Worm (Caenorhabditis elegans) whole organism, midembryonic: ENCODE data around the gene mbr-1.

Experiments used
- T22C8.4 ChIP-seq: fragments of 200-800 bp; sonication (Bioruptor generic); IDR thresholded peaks from 2 replicates; pipeline ENCODE4 v1.3.6; 2022; ENCODE audit warnings: missing genetic modification characterization, missing compliant biosample characterization
- cog-1 ChIP-seq: sonication (generic microtip); optimal IDR thresholded peaks from 2 replicates; lab custom pipeline; 2016; ENCODE audit warnings: missing genetic modification characterization, missing compliant biosample characterization
- flt-1 ChIP-seq: fragments of 200-800 bp; sonication (Bioruptor generic); IDR thresholded peaks from 2 replicates; pipeline ENCODE4 v1.3.6; 2022; ENCODE audit warnings: missing genetic modification characterization, missing compliant biosample characterization
- klf-2 ChIP-seq: fragments of 200-800 bp; sonication (Bioruptor generic); conservative IDR thresholded peaks from 2 replicates; pipeline ENCODE4 v1.3.6; 2022; ENCODE audit warnings: missing genetic modification reagents, missing genetic modification characterization, missing compliant biosample characterization
- med-1 ChIP-seq: sonication (generic microtip); optimal IDR thresholded peaks from 2 replicates; lab custom pipeline; 2017; ENCODE audit warnings: missing genetic modification characterization, mild to moderate bottlenecking, missing compliant biosample characterization, antibody characterized with exemption, missing genetic modification reagents; ENCODE audit not compliant: insufficient read depth
- ref-1 ChIP-seq: fragments of 200-800 bp; sonication (Bioruptor generic); conservative IDR thresholded peaks from 2 replicates; pipeline ENCODE4 v1.3.6; 2022; ENCODE audit warnings: missing genetic modification reagents, missing genetic modification characterization, missing compliant biosample characterization
- tab-1 ChIP-seq: fragments of 200-800 bp; sonication (Bioruptor generic); IDR thresholded peaks from 2 replicates; pipeline ENCODE4 v1.3.6; 2022; ENCODE audit warnings: missing genetic modification characterization, missing compliant biosample characterization
- ztf-23 ChIP-seq: fragments of 200-800 bp; sonication (Bioruptor generic); IDR thresholded peaks from 2 replicates; pipeline ENCODE4 v1.3.6; 2022; ENCODE audit warnings: missing genetic modification reagents, missing genetic modification characterization, missing compliant biosample characterization
- ztf-29 ChIP-seq: fragments of 200-800 bp; sonication (Bioruptor generic); IDR thresholded peaks from 2 replicates; pipeline ENCODE4 v1.3.6; 2022; ENCODE audit warnings: missing genetic modification reagents, missing genetic modification characterization, missing compliant biosample characterization

mbr-1 gene

DNA sequence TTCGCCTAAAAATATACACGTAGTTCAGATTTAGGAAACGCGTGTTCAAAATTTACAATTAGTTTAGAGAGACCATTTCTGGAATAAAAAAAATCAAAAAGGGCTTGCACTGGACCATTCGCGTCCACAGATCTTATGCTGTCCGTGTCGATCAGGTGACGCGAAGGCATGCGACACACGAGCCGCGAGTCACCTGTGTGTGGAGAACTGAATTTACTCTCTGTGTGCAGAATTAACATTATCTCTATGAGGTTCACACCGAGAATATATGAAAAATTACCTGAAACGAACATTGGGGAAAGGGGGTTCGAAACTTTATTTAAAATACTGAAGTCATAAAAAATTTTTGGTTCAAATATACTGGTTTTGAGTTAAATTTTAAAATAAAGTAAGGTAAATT is 5.8 kb upstream of the mbr-1 start:
- TF ChIP-seq med-1 (GFP tag; lab: Kevin White, UChicago) (no peak), ztf-29 (GFP tag; lab: Robert Waterston, UW) (no peak), tab-1 (GFP tag; lab: Robert Waterston, UW) (no peak), T22C8.4 (no peak), klf-2 (GFP tag; lab: Robert Waterston, UW) (no peak), cog-1 (tag; lab: Kevin White, UChicago) (no peak), ref-1 (GFP tag; lab: Robert Waterston, UW) (no peak), ztf-23 (GFP tag; lab: Robert Waterston, UW) (no peak), flt-1 (GFP tag; lab: Robert Waterston, UW) (no peak)

DNA sequence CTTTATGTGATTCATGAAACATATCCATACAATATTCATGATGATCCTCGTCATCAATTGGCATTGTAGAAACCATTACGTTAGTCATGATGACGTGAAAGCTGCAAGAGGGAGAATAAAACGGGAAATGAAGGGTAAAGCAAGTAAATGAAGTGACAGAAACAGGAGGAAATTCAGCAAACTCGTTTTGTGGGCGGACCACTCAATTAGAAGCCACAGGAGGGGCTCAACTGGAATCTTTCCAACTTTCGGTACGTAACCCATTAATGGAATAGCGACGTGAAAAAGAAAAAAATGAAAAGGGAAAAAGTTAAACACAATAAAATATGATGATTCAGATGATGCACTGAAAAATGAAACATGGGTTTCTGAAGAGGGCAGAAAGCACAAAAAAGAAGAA is 4.8 kb downstream of the mbr-1 start, which contains the start of gene T01C1.4:
Gene T01C1.4 (minus strand): TSS at position 101 of the 400 bp plus-strand sequence.
- TF ChIP-seq cog-1 (tag; lab: Kevin White, UChicago) (no peak), med-1 (GFP tag; lab: Kevin White, UChicago) (no peak), tab-1 (GFP tag; lab: Robert Waterston, UW) (no peak), ztf-23 (GFP tag; lab: Robert Waterston, UW) (no peak), ztf-29 (GFP tag; lab: Robert Waterston, UW) (no peak), flt-1 (GFP tag; lab: Robert Waterston, UW) (no peak), T22C8.4 (no peak), ref-1 (GFP tag; lab: Robert Waterston, UW) (no peak), klf-2 (GFP tag; lab: Robert Waterston, UW) (no peak)

DNA sequence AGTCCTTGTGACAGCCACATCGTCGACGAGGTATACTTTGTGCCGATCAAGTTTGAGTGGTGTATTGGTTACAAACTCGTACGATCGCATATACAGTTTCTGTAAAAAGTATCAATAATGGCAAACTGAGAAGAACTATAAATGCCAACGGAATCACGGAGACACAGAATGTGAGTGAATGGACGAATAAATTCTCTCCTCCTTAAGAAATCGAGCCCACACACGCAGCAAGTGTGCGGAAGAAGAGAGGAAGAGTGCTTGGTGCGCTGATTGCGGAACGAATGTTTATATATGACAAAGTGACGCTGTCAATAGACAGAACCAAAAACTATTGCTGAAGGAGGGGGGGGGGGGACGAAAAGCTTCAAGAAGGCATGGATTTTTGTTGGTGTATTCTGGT is 10.1 kb downstream of the mbr-1 start, which contains the start of gene rhgf-1:
Gene rhgf-1 (minus strand): TSS at position 101 of the 400 bp plus-strand sequence.
- TF ChIP-seq ztf-29 (GFP tag; lab: Robert Waterston, UW) (no peak), ref-1 (GFP tag; lab: Robert Waterston, UW) (no peak), tab-1 (GFP tag; lab: Robert Waterston, UW) (no peak), T22C8.4 (no peak), ztf-23 (GFP tag; lab: Robert Waterston, UW) (no peak), flt-1 (GFP tag; lab: Robert Waterston, UW) (no peak), cog-1 (tag; lab: Kevin White, UChicago) (no peak), klf-2 (GFP tag; lab: Robert Waterston, UW) (no peak), med-1 (GFP tag; lab: Kevin White, UChicago) (no peak)

DNA sequence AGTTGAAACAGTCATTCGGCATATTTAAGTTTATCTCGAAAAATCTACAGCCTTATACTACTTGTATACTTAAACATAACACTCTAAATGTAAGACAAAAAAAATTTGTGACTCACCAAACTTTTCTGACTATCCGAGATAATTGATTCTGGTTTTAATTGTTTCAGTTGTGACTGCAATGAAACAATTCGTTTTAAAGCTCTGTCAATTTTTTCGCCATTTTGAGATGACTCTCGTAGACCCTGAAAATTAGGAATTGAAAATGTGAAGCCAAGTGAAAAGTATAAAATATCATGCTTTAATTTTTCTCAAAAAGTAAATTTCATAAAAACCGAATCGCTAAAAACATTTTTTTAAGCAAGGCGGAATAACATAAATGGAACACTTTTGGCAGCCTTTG is 17.5 kb downstream of the mbr-1 start:
- TF ChIP-seq tab-1 (GFP tag; lab: Robert Waterston, UW) (no peak), med-1 (GFP tag; lab: Kevin White, UChicago) (no peak), ztf-29 (GFP tag; lab: Robert Waterston, UW) (no peak), ref-1 (GFP tag; lab: Robert Waterston, UW) (no peak), flt-1 (GFP tag; lab: Robert Waterston, UW) (no peak), T22C8.4 (no peak), cog-1 (tag; lab: Kevin White, UChicago) (no peak), ztf-23 (GFP tag; lab: Robert Waterston, UW) (no peak), klf-2 (GFP tag; lab: Robert Waterston, UW) (no peak)

DNA sequence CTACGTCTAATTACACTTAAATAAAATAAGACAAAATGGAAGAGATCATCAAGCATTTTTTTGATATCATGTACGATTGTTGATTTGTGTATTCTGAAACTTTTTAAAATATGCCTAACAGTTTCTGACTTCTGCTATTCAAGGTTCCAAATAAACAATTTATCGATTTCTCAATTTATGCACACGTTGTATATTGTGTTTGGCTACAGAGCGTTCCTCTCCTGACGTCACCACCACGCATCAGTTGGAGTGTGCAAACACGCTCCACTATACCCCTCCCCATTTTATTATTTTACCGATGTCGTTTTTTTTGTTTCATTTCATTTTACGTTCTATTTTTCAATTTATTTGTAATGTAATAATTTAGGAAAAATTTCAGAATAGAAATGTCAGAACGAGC is 26.9 kb downstream of the mbr-1 start, which contains the start of gene plpp-1.3:
Gene plpp-1.3 (plus strand): TSS at position 380 of the 400 bp plus-strand sequence.
- TF ChIP-seq flt-1 (GFP tag; lab: Robert Waterston, UW): no peak
- TF ChIP-seq cog-1 (tag; lab: Kevin White, UChicago): peak; percentile 3
- TF ChIP-seq T22C8.4: no peak
- no peak for TF ChIP-seq tab-1 (GFP tag; lab: Robert Waterston, UW)
- TF ChIP-seq ref-1 (GFP tag; lab: Robert Waterston, UW): no peak

DNA sequence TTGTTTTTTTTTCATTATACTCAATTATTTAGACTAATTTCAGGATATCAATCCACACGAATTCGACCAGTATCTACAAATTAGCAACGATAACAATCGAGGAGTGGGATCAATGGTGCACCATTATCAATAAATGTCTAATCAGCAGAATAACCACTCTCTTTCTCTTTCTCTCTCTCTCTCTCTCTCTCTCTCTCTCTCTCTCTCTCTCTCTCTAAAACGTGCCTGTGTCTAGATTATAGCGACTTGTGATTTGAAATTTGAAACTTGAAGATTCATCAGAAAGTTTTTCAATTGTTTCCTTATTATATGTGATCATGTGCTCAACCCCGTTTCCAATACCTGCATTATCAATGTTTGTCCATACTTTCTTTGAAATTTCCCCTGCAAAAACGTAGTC is 27.6 kb downstream of the mbr-1 start:
- TF ChIP-seq ztf-23 (GFP tag; lab: Robert Waterston, UW) (no peak), klf-2 (GFP tag; lab: Robert Waterston, UW) (no peak), flt-1 (GFP tag; lab: Robert Waterston, UW) (no peak), ref-1 (GFP tag; lab: Robert Waterston, UW) (no peak), ztf-29 (GFP tag; lab: Robert Waterston, UW) (no peak), tab-1 (GFP tag; lab: Robert Waterston, UW) (no peak), cog-1 (tag; lab: Kevin White, UChicago) (no peak), T22C8.4 (no peak), med-1 (GFP tag; lab: Kevin White, UChicago) (no peak)

DNA sequence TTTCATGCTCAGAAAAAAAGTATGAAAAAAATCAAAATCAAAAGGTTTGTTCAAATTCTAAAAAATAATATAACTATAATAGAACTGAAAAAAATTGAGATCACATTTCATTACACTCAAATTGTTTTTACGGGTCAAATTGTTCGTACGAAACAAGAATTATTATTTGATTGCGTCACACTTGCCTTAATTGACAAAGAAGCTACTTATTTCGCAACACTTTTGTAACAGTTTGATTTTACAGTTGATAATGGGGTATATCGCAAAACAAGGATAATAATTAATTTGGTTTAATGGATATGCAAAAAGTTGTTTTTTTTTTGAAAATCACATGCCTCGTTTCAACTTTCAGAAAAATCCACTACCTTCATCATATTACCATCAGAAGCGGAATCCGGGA is 29.8 kb downstream of the mbr-1 start:
- TF ChIP-seq cog-1 (tag; lab: Kevin White, UChicago) (no peak), T22C8.4 (no peak), flt-1 (GFP tag; lab: Robert Waterston, UW) (no peak), med-1 (GFP tag; lab: Kevin White, UChicago) (no peak), ztf-29 (GFP tag; lab: Robert Waterston, UW) (no peak), ztf-23 (GFP tag; lab: Robert Waterston, UW) (no peak), tab-1 (GFP tag; lab: Robert Waterston, UW) (no peak), ref-1 (GFP tag; lab: Robert Waterston, UW) (no peak), klf-2 (GFP tag; lab: Robert Waterston, UW) (no peak)

DNA sequence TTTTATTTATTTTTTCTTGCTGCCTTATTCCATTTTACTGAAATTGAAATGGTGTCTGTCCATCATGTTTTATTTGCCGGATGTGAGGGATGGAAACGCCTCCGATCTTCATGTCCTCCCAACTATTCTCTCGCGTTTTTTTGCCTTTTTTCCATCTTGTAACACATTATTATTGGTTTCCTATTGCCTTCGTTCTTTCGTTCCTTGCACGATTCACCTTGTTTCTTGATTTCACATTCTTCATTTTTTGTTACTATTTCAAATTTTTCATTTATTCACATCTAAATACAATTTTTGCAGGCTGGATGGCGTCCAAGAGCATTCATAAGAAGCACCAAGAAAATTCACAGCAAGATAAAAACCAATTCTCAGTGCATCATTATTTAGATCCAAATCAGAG is 30.2 kb downstream of the mbr-1 start, which contains the start of gene yap-1:
Gene yap-1 (plus strand): TSS at position 301 of the 400 bp plus-strand sequence.
- TF ChIP-seq flt-1 (GFP tag; lab: Robert Waterston, UW) (no peak), tab-1 (GFP tag; lab: Robert Waterston, UW) (no peak), T22C8.4 (no peak), ref-1 (GFP tag; lab: Robert Waterston, UW) (no peak)

DNA sequence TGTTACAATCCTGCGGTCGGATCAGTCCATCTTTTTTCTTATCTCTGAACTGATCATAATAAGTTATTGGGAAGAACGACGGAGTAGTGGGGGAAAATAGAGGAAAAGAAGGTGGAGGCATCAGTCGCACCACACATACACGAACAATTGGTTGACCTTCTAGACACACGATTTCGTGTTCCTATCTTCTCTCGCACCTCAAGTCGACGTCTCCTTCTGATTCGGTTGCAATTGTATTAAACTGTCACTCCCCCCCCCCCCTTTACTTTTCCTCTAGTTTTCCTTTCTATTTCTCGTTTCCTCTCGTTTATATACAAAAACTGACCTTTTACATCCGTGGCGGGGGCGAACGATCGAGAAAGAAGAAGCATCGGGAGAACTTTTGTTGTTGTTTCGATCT is 30.6 kb downstream of the mbr-1 start:
- no peak for TF ChIP-seq ztf-29 (GFP tag; lab: Robert Waterston, UW)
- TF ChIP-seq med-1 (GFP tag; lab: Kevin White, UChicago): no peak
- no peak for TF ChIP-seq flt-1 (GFP tag; lab: Robert Waterston, UW)
- TF ChIP-seq ref-1 (GFP tag; lab: Robert Waterston, UW): no peak
- TF ChIP-seq T22C8.4: no peak
- TF ChIP-seq tab-1 (GFP tag; lab: Robert Waterston, UW): no peak
